Fruit fly (Drosophila melanogaster) whole organism, embryonic: Measurements from ENCODE around the gene CG34331.

ENCODE experiments used
- B-H2 ChIP-seq: fragments of 200-800 bp; sonication (Bioruptor generic); optimal IDR thresholded peaks from 2 replicates; lab custom pipeline; 2018; ENCODE audit warnings: missing biosample characterization, mild to moderate bottlenecking, missing genetic modification characterization
- CG10274 ChIP-seq: fragments of 200-800 bp; sonication (Bioruptor generic); optimal IDR thresholded peaks from 3 replicates; lab custom pipeline; 2017; ENCODE audit warnings: missing biosample characterization, mild to moderate bottlenecking, missing genetic modification characterization
- CG10462 ChIP-seq: fragments of 200-800 bp; sonication (Bioruptor generic); optimal IDR thresholded peaks from 2 replicates; lab custom pipeline; 2016; ENCODE audit warnings: missing biosample characterization, missing genetic modification characterization
- CG10543 ChIP-seq: fragments of 200-800 bp; sonication (Bioruptor generic); optimal IDR thresholded peaks from 3 replicates; lab custom pipeline; 2017; ENCODE audit warnings: missing biosample characterization, mild to moderate bottlenecking, missing genetic modification characterization, moderate library complexity
- CG11093 ChIP-seq: fragments of 200-800 bp; sonication (Bioruptor generic); IDR thresholded peaks from 3 replicates; pipeline ENCODE4 v1.3.6; 2022; ENCODE audit warnings: missing biosample characterization, missing genetic modification characterization
- CG12659 ChIP-seq: fragments of 200-800 bp; sonication (Bioruptor generic); optimal IDR thresholded peaks from 3 replicates; lab custom pipeline; 2017; ENCODE audit warnings: mild to moderate bottlenecking, missing biosample characterization, missing genetic modification reagents, missing genetic modification characterization
- CG13424 ChIP-seq: fragments of 200-800 bp; sonication (Bioruptor generic); optimal IDR thresholded peaks from 2 replicates; lab custom pipeline; 2019; ENCODE audit warnings: missing biosample characterization, mild to moderate bottlenecking, missing genetic modification characterization, moderate library complexity
- CG15011 ChIP-seq: fragments of 200-800 bp; sonication (Bioruptor generic); optimal IDR thresholded peaks from 3 replicates; lab custom pipeline; 2018; ENCODE audit warnings: missing biosample characterization, mild to moderate bottlenecking, missing genetic modification characterization
- CG15073 ChIP-seq: fragments of 200-800 bp; sonication (Bioruptor generic); optimal IDR thresholded peaks from 2 replicates; lab custom pipeline; 2016; ENCODE audit warnings: missing biosample characterization, missing genetic modification characterization
- CG15514 ChIP-seq: fragments of 200-800 bp; sonication (Bioruptor generic); optimal IDR thresholded peaks from 3 replicates; lab custom pipeline; 2017; ENCODE audit warnings: missing biosample characterization, missing genetic modification characterization, mild to moderate bottlenecking, moderate library complexity, missing genetic modification reagents
- CG1603 ChIP-seq: fragments of 200-800 bp; sonication (Bioruptor generic); optimal IDR thresholded peaks from 2 replicates; lab custom pipeline; 2019; ENCODE audit warnings: missing biosample characterization, mild to moderate bottlenecking, missing genetic modification characterization, moderate library complexity
- CG17385 ChIP-seq: fragments of 200-800 bp; sonication (Bioruptor generic); optimal IDR thresholded peaks from 3 replicates; lab custom pipeline; 2018; ENCODE audit warnings: missing biosample characterization, mild to moderate bottlenecking, missing genetic modification characterization
- CG18764 ChIP-seq: fragments of 200-800 bp; sonication (Bioruptor generic); optimal IDR thresholded peaks from 3 replicates; lab custom pipeline; 2016; ENCODE audit warnings: missing biosample characterization, missing genetic modification characterization
- CG2712 ChIP-seq: fragments of 200-800 bp; optimal IDR thresholded peaks from 3 replicates; lab custom pipeline; 2019; ENCODE audit warnings: missing biosample characterization, mild to moderate bottlenecking, missing genetic modification characterization, moderate library complexity
- CG4424 ChIP-seq: fragments of 200-800 bp; sonication (Bioruptor generic); optimal IDR thresholded peaks from 3 replicates; lab custom pipeline; 2016; ENCODE audit warnings: missing biosample characterization, missing genetic modification characterization
- CG4820 ChIP-seq: fragments of 200-800 bp; sonication (Bioruptor generic); optimal IDR thresholded peaks from 3 replicates; lab custom pipeline; 2016; ENCODE audit warnings: missing biosample characterization, missing genetic modification characterization
- CG6854 ChIP-seq: fragments of 200-800 bp; sonication (Bioruptor generic); optimal IDR thresholded peaks from 3 replicates; lab custom pipeline; 2017; ENCODE audit warnings: missing biosample characterization, mild to moderate bottlenecking, missing genetic modification characterization
- CG7963 ChIP-seq: fragments of 200-800 bp; sonication (Bioruptor generic); IDR thresholded peaks from 3 replicates; pipeline ENCODE4 v1.3.6; 2022; ENCODE audit warnings: missing biosample characterization, missing genetic modification characterization; ENCODE audit not compliant: partially characterized antibody
- Dek ChIP-seq: fragments of 200-800 bp; sonication (Bioruptor generic); optimal IDR thresholded peaks from 3 replicates; lab custom pipeline; 2019; ENCODE audit warnings: missing biosample characterization, mild to moderate bottlenecking, missing genetic modification characterization, moderate library complexity
- Fer3 ChIP-seq: fragments of 200-800 bp; sonication (Bioruptor generic); optimal IDR thresholded peaks from 2 replicates; lab custom pipeline; 2018; ENCODE audit warnings: missing biosample characterization, mild to moderate bottlenecking, missing genetic modification characterization, moderate library complexity
- H15 ChIP-seq: fragments of 200-800 bp; sonication (Bioruptor generic); IDR thresholded peaks from 3 replicates; pipeline ENCODE4 v1.3.6; 2022; ENCODE audit warnings: missing biosample characterization, missing genetic modification characterization
- Hey ChIP-seq: fragments of 200-800 bp; sonication (Bioruptor generic); optimal IDR thresholded peaks from 3 replicates; lab custom pipeline; 2018; ENCODE audit warnings: missing biosample characterization, mild to moderate bottlenecking, missing genetic modification characterization
- HmgZ ChIP-seq: fragments of 200-800 bp; sonication (Bioruptor generic); optimal IDR thresholded peaks from 2 replicates; lab custom pipeline; 2018; ENCODE audit warnings: missing biosample characterization, mild to moderate bottlenecking, missing genetic modification characterization
- Max ChIP-seq: fragments of 200-800 bp; sonication (Bioruptor generic); optimal IDR thresholded peaks from 2 replicates; lab custom pipeline; 2016; ENCODE audit warnings: missing biosample characterization, mild to moderate bottlenecking, missing genetic modification characterization
- Myb ChIP-seq: fragments of 200-800 bp; sonication (Bioruptor generic); optimal IDR thresholded peaks from 2 replicates; lab custom pipeline; 2016; ENCODE audit warnings: missing biosample characterization, missing genetic modification characterization
- Sox100B ChIP-seq: fragments of 200-800 bp; sonication (Bioruptor generic); optimal IDR thresholded peaks from 3 replicates; lab custom pipeline; 2018; ENCODE audit warnings: missing biosample characterization, mild to moderate bottlenecking, missing genetic modification characterization
- Sry-β ChIP-seq: fragments of 200-800 bp; sonication (Bioruptor generic); optimal IDR thresholded peaks from 2 replicates; lab custom pipeline; 2018; ENCODE audit warnings: missing biosample characterization, mild to moderate bottlenecking, missing genetic modification characterization, moderate library complexity
- ab ChIP-seq: fragments of 200-800 bp; sonication (Bioruptor generic); optimal IDR thresholded peaks from 2 replicates; lab custom pipeline; 2016; ENCODE audit warnings: missing biosample characterization, missing genetic modification characterization
- aop ChIP-seq: fragments of 200-800 bp; sonication (Bioruptor generic); IDR thresholded peaks from 2 replicates; pipeline ENCODE4 v1.3.6; 2022; ENCODE audit warnings: missing biosample characterization, missing genetic modification characterization
- ara ChIP-seq: fragments of 200-800 bp; sonication (Bioruptor generic); IDR thresholded peaks from 2 replicates; pipeline ENCODE4 v1.3.6; 2022; ENCODE audit warnings: missing biosample characterization, missing genetic modification characterization
- bigmax ChIP-seq: fragments of 200-800 bp; sonication (Bioruptor generic); optimal IDR thresholded peaks from 2 replicates; lab custom pipeline; 2018; ENCODE audit warnings: missing biosample characterization, mild to moderate bottlenecking, missing genetic modification characterization
- cad ChIP-seq: fragments of >200 bp; optimal IDR thresholded peaks from 2 replicates; lab custom pipeline; 2017; ENCODE audit warnings: missing biosample characterization, missing genetic modification characterization
- cg ChIP-seq: fragments of 200-800 bp; sonication (Bioruptor generic); optimal IDR thresholded peaks from 3 replicates; lab custom pipeline; 2019; ENCODE audit warnings: missing biosample characterization, mild to moderate bottlenecking, missing genetic modification characterization, moderate library complexity
- chif ChIP-seq, 2 experiments: fragments of 200-800 bp; sonication (Bioruptor generic); optimal IDR thresholded peaks; 3 replicates each; lab custom pipeline; 2016; ENCODE audit warnings: missing biosample characterization in 2 of 2, missing genetic modification characterization in 2 of 2
- chm ChIP-seq: fragments of 200-800 bp; sonication (Bioruptor generic); IDR thresholded peaks from 2 replicates; pipeline ENCODE4 v1.3.6; 2022; ENCODE audit warnings: missing biosample characterization, missing genetic modification characterization
- corto ChIP-seq: fragments of 200-800 bp; sonication (Bioruptor generic); optimal IDR thresholded peaks from 2 replicates; lab custom pipeline; 2016; ENCODE audit warnings: missing biosample characterization, mild to moderate bottlenecking, missing genetic modification characterization, moderate library complexity
- emc ChIP-seq: fragments of 200-800 bp; sonication (Bioruptor generic); optimal IDR thresholded peaks from 2 replicates; lab custom pipeline; 2016; ENCODE audit warnings: missing biosample characterization, missing genetic modification characterization
- exex ChIP-seq: fragments of 200-800 bp; sonication (Bioruptor generic); optimal IDR thresholded peaks from 4 replicates; lab custom pipeline; 2018; ENCODE audit warnings: missing biosample characterization, mild to moderate bottlenecking, missing genetic modification characterization, moderate library complexity
- lov ChIP-seq, 2 experiments: fragments of 200-800 bp in 1 of 2; fragments of >200 bp in 1 of 2; sonication (Bioruptor generic) in 1 of 2; IDR thresholded peaks in 1 of 2; optimal IDR thresholded peaks in 1 of 2; 2 replicates in 1 of 2; 3 replicates in 1 of 2; pipeline versions ENCODE4 v1.3.6 to Lab custom; 2017 to 2022; ENCODE audit warnings: missing biosample characterization in 1 of 2, missing genetic modification characterization in 1 of 2
- luna ChIP-seq: fragments of 200-800 bp; sonication (Bioruptor generic); optimal IDR thresholded peaks from 2 replicates; lab custom pipeline; 2016; ENCODE audit warnings: missing biosample characterization, missing genetic modification characterization
- nmo ChIP-seq: fragments of 200-800 bp; sonication (Bioruptor generic); optimal IDR thresholded peaks from 2 replicates; lab custom pipeline; 2018; ENCODE audit warnings: missing biosample characterization, mild to moderate bottlenecking, missing genetic modification characterization, moderate library complexity
- odd ChIP-seq: fragments of 200-800 bp; sonication (Bioruptor generic); optimal IDR thresholded peaks from 2 replicates; lab custom pipeline; 2017; ENCODE audit warnings: missing biosample characterization, mild to moderate bottlenecking, missing genetic modification characterization
- onecut ChIP-seq: fragments of 200-800 bp; sonication (Bioruptor generic); IDR thresholded peaks from 2 replicates; pipeline ENCODE4 v1.3.6; 2022; ENCODE audit warnings: missing biosample characterization, missing genetic modification characterization
- pb ChIP-seq: fragments of 200-800 bp; sonication (Bioruptor generic); optimal IDR thresholded peaks from 3 replicates; lab custom pipeline; 2016; ENCODE audit warnings: missing biosample characterization, missing genetic modification characterization
- pho ChIP-seq: fragments of 200-800 bp; sonication (Bioruptor generic); optimal IDR thresholded peaks from 2 replicates; lab custom pipeline; 2016; ENCODE audit warnings: missing biosample characterization, missing genetic modification characterization
- slp2 ChIP-seq: fragments of 200-800 bp; sonication (Bioruptor generic); optimal IDR thresholded peaks from 2 replicates; lab custom pipeline; 2016; ENCODE audit warnings: missing biosample characterization, missing genetic modification characterization
- sr ChIP-seq: fragments of 200-800 bp; sonication (Bioruptor generic); IDR thresholded peaks from 3 replicates; pipeline ENCODE4 v1.3.6; 2022; ENCODE audit warnings: missing biosample characterization, missing genetic modification characterization
- sug ChIP-seq: fragments of 200-800 bp; optimal IDR thresholded peaks from 2 replicates; lab custom pipeline; 2019; ENCODE audit warnings: missing biosample characterization, mild to moderate bottlenecking, missing genetic modification characterization, moderate library complexity
- tin ChIP-seq: fragments of 200-800 bp; sonication (Bioruptor generic); optimal IDR thresholded peaks from 3 replicates; lab custom pipeline; 2016; ENCODE audit warnings: missing biosample characterization, missing genetic modification characterization
- zen ChIP-seq: fragments of 200-800 bp; sonication (Bioruptor generic); optimal IDR thresholded peaks from 3 replicates; lab custom pipeline; 2018; ENCODE audit warnings: missing biosample characterization, mild to moderate bottlenecking, missing genetic modification characterization, moderate library complexity

CG34331 gene

dm6 chrX:20173464-20173995 lies 51.3 kb downstream of the CG34331 start, which contains the start of gene AnxB10 (continued):
- TF ChIP-seq CG17385: peak; percentile 39
- TF ChIP-seq CG10543 (GFP tag; lab: Kevin White, UChicago): no peak
- TF ChIP-seq B-H2: no peak
- TF ChIP-seq CG10462 (GFP tag; lab: Kevin White, UChicago): no peak
- TF ChIP-seq CG15011 (GFP tag; lab: Kevin White, UChicago): no peak
- peak; percentile 64 for TF ChIP-seq CG4820 (GFP tag; lab: Kevin White, UChicago)
- TF ChIP-seq CG18764 (GFP tag; lab: Kevin White, UChicago): peak; percentile 31
- TF ChIP-seq nmo (GFP tag; lab: Kevin White, UChicago): peak; percentile 67
- no peak for TF ChIP-seq Sry-β (GFP tag; lab: Kevin White, UChicago)
- TF ChIP-seq zen (tag; lab: Kevin White, UChicago): no peak
- TF ChIP-seq ara (GFP tag; lab: Robert Waterston, UW): 0 out of 2 replicates have a peak, but pooled peaks have one; percentile 22
- peak; percentile 58 for TF ChIP-seq slp2 (GFP tag; lab: Kevin White, UChicago)
- peak; percentile 58 for TF ChIP-seq corto (GFP tag; lab: Kevin White, UChicago)
- TF ChIP-seq pb (GFP tag; lab: Kevin White, UChicago): peak; percentile 33
- no peak for TF ChIP-seq emc (GFP tag; lab: Kevin White, UChicago)
- TF ChIP-seq chif (GFP tag; optimal IDR thresholded peaks at IDR 0.05; lab: Kevin White, UChicago): peak; percentile 44 to 57
- TF ChIP-seq CG12659 (GFP tag; lab: Kevin White, UChicago): peak; percentile 46
- peak; percentile 26 for TF ChIP-seq Dek (tag; lab: Kevin White, UChicago)
- TF ChIP-seq CG6854 (GFP tag; lab: Kevin White, UChicago): peak; percentile 60
- TF ChIP-seq ab (GFP tag; lab: Kevin White, UChicago): no peak
- TF ChIP-seq H15 (GFP tag; lab: Robert Waterston, UW): 0 out of 3 replicates have a peak, but pooled peaks have one; percentile 24
- peak; percentile 64 for TF ChIP-seq CG4424 (GFP tag; lab: Kevin White, UChicago)
- TF ChIP-seq cad (GFP tag; lab: Kevin White, UChicago): no peak
- peak; percentile 72 for TF ChIP-seq CG13424 (tag; lab: Kevin White, UChicago)
- TF ChIP-seq bigmax (GFP tag; lab: Kevin White, UChicago): no peak
- TF ChIP-seq CG2712 (tag; lab: Kevin White, UChicago): peak; percentile 61
- no peak for TF ChIP-seq luna (GFP tag; lab: Kevin White, UChicago)
- peak; percentile 4 for TF ChIP-seq Myb (GFP tag; lab: Kevin White, UChicago)
- TF ChIP-seq chm (GFP tag; lab: Robert Waterston, UW): no peak
- no peak for TF ChIP-seq CG7963
- TF ChIP-seq lov (optimal IDR thresholded peaks at IDR 0.05; lab: Kevin White, UChicago): no peak
- no peak for TF ChIP-seq lov (GFP tag; IDR thresholded peaks at IDR 0.05; lab: Robert Waterston, UW)
- no peak for TF ChIP-seq CG15073
- peak; percentile 4 for TF ChIP-seq sug
- TF ChIP-seq CG1603: no peak
- peak; percentile 43 for TF ChIP-seq onecut (GFP tag; lab: Robert Waterston, UW)
- peak; percentile 68; the same call in 1 of the 3 replicates for TF ChIP-seq CG11093 (GFP tag; lab: Robert Waterston, UW)
- TF ChIP-seq tin (GFP tag; lab: Kevin White, UChicago): peak; percentile 54
- peak; percentile 34 for TF ChIP-seq CG15514 (GFP tag; lab: Kevin White, UChicago)
- TF ChIP-seq Max (GFP tag; lab: Kevin White, UChicago): peak; percentile 54
- peak; percentile 14 for TF ChIP-seq CG10274
- TF ChIP-seq pho (GFP tag; lab: Kevin White, UChicago): no peak
- TF ChIP-seq cg (GFP tag; lab: Kevin White, UChicago): no peak
- TF ChIP-seq Sox100B (GFP tag; lab: Kevin White, UChicago): peak; percentile 82
- TF ChIP-seq sr: no peak
- no peak for TF ChIP-seq HmgZ (tag; lab: Kevin White, UChicago)
- TF ChIP-seq Hey: no peak
- peak; percentile 58 for TF ChIP-seq Fer3 (tag; lab: Kevin White, UChicago)
- TF ChIP-seq aop (GFP tag; lab: Robert Waterston, UW): no peak
- no peak for TF ChIP-seq exex (tag; lab: Kevin White, UChicago)
- TF ChIP-seq odd (GFP tag; lab: Kevin White, UChicago): no peak
